Worm (Caenorhabditis elegans) whole organism, L3 larva: ENCODE measurements around the gene wht-2.

Experiments
- R02D3.7 ChIP-seq: fragments of 150-350 bp; optimal IDR thresholded peaks from 2 replicates; lab custom pipeline; 2014; ENCODE audit warnings: missing biosample characterization, missing genetic modification characterization
- ZK546.5 ChIP-seq: sonication (generic microtip); optimal IDR thresholded peaks from 2 replicates; lab custom pipeline; 2017; ENCODE audit warnings: missing biosample characterization, missing genetic modification characterization
- aly-2 ChIP-seq: fragments of 150-350 bp; optimal IDR thresholded peaks from 2 replicates; lab custom pipeline; 2014; ENCODE audit warnings: missing biosample characterization, missing genetic modification characterization
- ama-1 ChIP-seq: fragments of 150-350 bp; optimal IDR thresholded peaks from 2 replicates; lab custom pipeline; 2018
- ceh-16 ChIP-seq: sonication (generic microtip); optimal IDR thresholded peaks from 2 replicates; lab custom pipeline; 2017; ENCODE audit warnings: missing biosample characterization, missing genetic modification characterization
- ceh-28 ChIP-seq: fragments of 150-350 bp; optimal IDR thresholded peaks from 2 replicates; lab custom pipeline; 2014; ENCODE audit warnings: missing biosample characterization, missing genetic modification reagents, missing genetic modification characterization
- ceh-82 ChIP-seq: fragments of 150-350 bp; optimal IDR thresholded peaks from 2 replicates; lab custom pipeline; 2014; ENCODE audit warnings: missing biosample characterization, missing genetic modification characterization
- ceh-9 ChIP-seq: sonication (generic microtip); optimal IDR thresholded peaks from 2 replicates; lab custom pipeline; 2018; ENCODE audit warnings: missing biosample characterization, missing genetic modification characterization
- daf-12 ChIP-seq: fragments of 150-350 bp; optimal IDR thresholded peaks from 2 replicates; lab custom pipeline; 2014; ENCODE audit warnings: missing biosample characterization, missing genetic modification reagents, missing genetic modification characterization
- egl-27 ChIP-seq: sonication (generic microtip); optimal IDR thresholded peaks from 4 replicates; lab custom pipeline; 2017; ENCODE audit warnings: missing biosample characterization, missing genetic modification reagents, missing genetic modification characterization
- egl-5 ChIP-seq: fragments of 150-350 bp; optimal IDR thresholded peaks from 2 replicates; lab custom pipeline; 2017; ENCODE audit warnings: missing biosample characterization, missing genetic modification reagents, missing genetic modification characterization, inconsistent platforms
- elt-1 ChIP-seq: fragments of 150-350 bp; optimal IDR thresholded peaks from 2 replicates; lab custom pipeline; 2014; ENCODE audit warnings: missing biosample characterization, missing genetic modification characterization
- elt-2 ChIP-seq: sonication (generic microtip); optimal IDR thresholded peaks from 2 replicates; lab custom pipeline; 2016; ENCODE audit warnings: missing genetic modification reagents, mild to moderate bottlenecking, missing genetic modification characterization, missing compliant biosample characterization
- elt-3 ChIP-seq, 3 experiments: fragments of 150-350 bp in 1 of 3; sonication (generic microtip) in 2 of 3; optimal IDR thresholded peaks; 2 replicates in 2 of 3; 4 replicates in 1 of 3; lab custom pipeline; 2014 to 2017; ENCODE audit warnings: missing biosample characterization in 3 of 3, missing genetic modification characterization in 3 of 3
- eor-1 ChIP-seq, 2 experiments: fragments of 150-350 bp; optimal IDR thresholded peaks; 2 replicates each; lab custom pipeline; 2014 to 2018; ENCODE audit warnings: missing biosample characterization in 2 of 2, missing genetic modification characterization in 2 of 2
- fkh-10 ChIP-seq: sonication (generic microtip); optimal IDR thresholded peaks from 2 replicates; lab custom pipeline; 2017; ENCODE audit warnings: missing biosample characterization, missing genetic modification reagents, missing genetic modification characterization
- fkh-2 ChIP-seq: fragments of 150-350 bp; optimal IDR thresholded peaks from 2 replicates; lab custom pipeline; 2014; ENCODE audit warnings: missing biosample characterization, missing genetic modification reagents, missing genetic modification characterization
- fos-1 ChIP-seq: fragments of 150-350 bp; optimal IDR thresholded peaks from 2 replicates; lab custom pipeline; 2014; ENCODE audit warnings: missing biosample characterization, missing genetic modification characterization
- hmg-11 ChIP-seq: sonication (generic microtip); optimal IDR thresholded peaks from 2 replicates; lab custom pipeline; 2016; ENCODE audit warnings: missing genetic modification characterization, missing compliant biosample characterization
- jun-1 ChIP-seq: fragments of 150-350 bp; optimal IDR thresholded peaks from 2 replicates; lab custom pipeline; 2014; ENCODE audit warnings: missing biosample characterization, missing genetic modification reagents, missing genetic modification characterization
- lin-15B ChIP-seq: fragments of 150-350 bp; optimal IDR thresholded peaks from 2 replicates; lab custom pipeline; 2014; ENCODE audit warnings: missing biosample characterization, missing genetic modification characterization
- lin-39 ChIP-seq: fragments of 150-350 bp; optimal IDR thresholded peaks from 2 replicates; lab custom pipeline; 2018; ENCODE audit warnings: missing biosample characterization, missing genetic modification reagents, missing genetic modification characterization
- lsy-12 ChIP-seq: sonication (generic microtip); optimal IDR thresholded peaks from 2 replicates; lab custom pipeline; 2016; ENCODE audit warnings: mild to moderate bottlenecking, missing genetic modification characterization, missing compliant biosample characterization
- mdl-1 ChIP-seq: fragments of 150-350 bp; optimal IDR thresholded peaks from 2 replicates; lab custom pipeline; 2014; ENCODE audit warnings: missing biosample characterization, missing genetic modification characterization
- mml-1 ChIP-seq: fragments of 150-350 bp; sonication (generic microtip); optimal IDR thresholded peaks from 3 replicates; lab custom pipeline; 2014; ENCODE audit warnings: missing biosample characterization, missing genetic modification characterization
- nfya-1 ChIP-seq: sonication (generic microtip); optimal IDR thresholded peaks from 2 replicates; lab custom pipeline; 2017; ENCODE audit warnings: missing genetic modification characterization, mild to moderate bottlenecking, missing compliant biosample characterization, antibody characterized with exemption, moderate library complexity; ENCODE audit not compliant: insufficient read depth
- nhr-11 ChIP-seq: fragments of 150-350 bp; optimal IDR thresholded peaks from 2 replicates; lab custom pipeline; 2014; ENCODE audit warnings: missing biosample characterization, missing genetic modification characterization
- nhr-12 ChIP-seq: fragments of 150-350 bp; optimal IDR thresholded peaks from 2 replicates; lab custom pipeline; 2014; ENCODE audit warnings: missing biosample characterization, missing genetic modification characterization
- nhr-23 ChIP-seq: fragments of 150-350 bp; optimal IDR thresholded peaks from 2 replicates; lab custom pipeline; 2014; ENCODE audit warnings: missing biosample characterization, missing genetic modification reagents, missing genetic modification characterization
- nhr-237 ChIP-seq: fragments of 150-350 bp; optimal IDR thresholded peaks from 2 replicates; lab custom pipeline; 2014; ENCODE audit warnings: missing biosample characterization, missing genetic modification characterization
- nhr-25 ChIP-seq: sonication (generic microtip); optimal IDR thresholded peaks from 2 replicates; lab custom pipeline; 2017; ENCODE audit warnings: missing biosample characterization, missing genetic modification characterization
- nhr-28 ChIP-seq: fragments of 150-350 bp; optimal IDR thresholded peaks from 2 replicates; lab custom pipeline; 2014; ENCODE audit warnings: missing biosample characterization, missing genetic modification characterization
- nhr-43 ChIP-seq: sonication (generic microtip); optimal IDR thresholded peaks from 2 replicates; lab custom pipeline; 2016; ENCODE audit warnings: mild to moderate bottlenecking, missing genetic modification characterization, missing compliant biosample characterization; ENCODE audit not compliant: poor library complexity, severe bottlenecking
- nhr-67 ChIP-seq: fragments of 150-350 bp; optimal IDR thresholded peaks from 2 replicates; lab custom pipeline; 2014; ENCODE audit warnings: missing biosample characterization, missing genetic modification characterization
- nhr-76 ChIP-seq: fragments of 150-350 bp; sonication (generic microtip); optimal IDR thresholded peaks from 5 replicates; lab custom pipeline; 2014; ENCODE audit warnings: missing biosample characterization, missing genetic modification characterization
- nhr-77 ChIP-seq: fragments of 150-350 bp; optimal IDR thresholded peaks from 2 replicates; lab custom pipeline; 2014; ENCODE audit warnings: missing biosample characterization, missing genetic modification characterization
- pha-4 ChIP-seq: fragments of 150-350 bp; optimal IDR thresholded peaks from 2 replicates; lab custom pipeline; 2014; ENCODE audit warnings: missing biosample characterization, missing genetic modification reagents, missing genetic modification characterization
- pqm-1 ChIP-seq: fragments of 150-350 bp; optimal IDR thresholded peaks from 2 replicates; lab custom pipeline; 2017; ENCODE audit warnings: missing biosample characterization, missing genetic modification characterization, inconsistent platforms
- sea-2 ChIP-seq: fragments of 150-350 bp; sonication (generic microtip); optimal IDR thresholded peaks from 4 replicates; lab custom pipeline; 2014; ENCODE audit warnings: missing biosample characterization, missing genetic modification reagents, missing genetic modification characterization
- skn-1 ChIP-seq: fragments of 150-350 bp; optimal IDR thresholded peaks from 2 replicates; lab custom pipeline; 2014; ENCODE audit warnings: missing biosample characterization, missing genetic modification characterization
- snpc-4 ChIP-seq: fragments of 150-350 bp; optimal IDR thresholded peaks from 2 replicates; lab custom pipeline; 2014; ENCODE audit warnings: missing biosample characterization, missing genetic modification characterization
- tbx-2 ChIP-seq: sonication (generic microtip); optimal IDR thresholded peaks from 2 replicates; lab custom pipeline; 2016; ENCODE audit warnings: mild to moderate bottlenecking, missing genetic modification characterization, missing compliant biosample characterization
- unc-39 ChIP-seq: sonication (generic microtip); optimal IDR thresholded peaks from 4 replicates; lab custom pipeline; 2017; ENCODE audit warnings: missing biosample characterization, missing genetic modification characterization
- unc-62 ChIP-seq: fragments of 150-350 bp; sonication (generic microtip); optimal IDR thresholded peaks from 4 replicates; lab custom pipeline; 2014; ENCODE audit warnings: missing biosample characterization, missing genetic modification reagents, missing genetic modification characterization
- zag-1 ChIP-seq: fragments of 150-350 bp; optimal IDR thresholded peaks from 2 replicates; lab custom pipeline; 2014; ENCODE audit warnings: missing biosample characterization, missing genetic modification characterization
- ztf-11 ChIP-seq: fragments of 150-350 bp; optimal IDR thresholded peaks from 2 replicates; lab custom pipeline; 2014; ENCODE audit warnings: missing biosample characterization, missing genetic modification characterization
- ztf-4 ChIP-seq: fragments of 150-350 bp; optimal IDR thresholded peaks from 2 replicates; lab custom pipeline; 2014; ENCODE audit warnings: missing biosample characterization, missing genetic modification characterization

The wht-2 gene

ce11 chrIV:11522225-11522952 is 52.2 kb downstream of the wht-2 start:
- TF ChIP-seq mdl-1 (tag; lab: Kevin White, UChicago) = no peak
- TF ChIP-seq elt-2 (tag; lab: Kevin White, UChicago) = peak; percentile 57
- no peak for TF ChIP-seq mml-1 (tag; lab: Kevin White, UChicago)
- no peak for TF ChIP-seq eor-1 (tag; optimal IDR thresholded peaks at IDR 0.05; lab: Kevin White, UChicago)
- no peak for TF ChIP-seq nhr-12 (tag; lab: Kevin White, UChicago)
- no peak for TF ChIP-seq daf-12 (tag; lab: Kevin White, UChicago)
- TF ChIP-seq sea-2 (GFP tag; lab: Kevin White, UChicago) = peak; percentile 25
- TF ChIP-seq snpc-4 = peak; percentile 36
- no peak for TF ChIP-seq egl-27
- peak; percentile 59 for TF ChIP-seq lin-15B (tag; lab: Kevin White, UChicago)
- TF ChIP-seq nhr-76 (tag; lab: Kevin White, UChicago) = no peak
- TF ChIP-seq pha-4 (tag; lab: Kevin White, UChicago) = peak; percentile 81
- TF ChIP-seq fkh-10 (GFP tag; lab: Kevin White, UChicago) = no peak
- TF ChIP-seq nhr-23 = peak; percentile 77
- no peak for TF ChIP-seq elt-3 (tag; optimal IDR thresholded peaks at IDR 0.05; lab: Kevin White, UChicago)
- no peak for TF ChIP-seq lin-39 (tag; lab: Kevin White, UChicago)
- no peak for TF ChIP-seq nhr-77 (tag; lab: Kevin White, UChicago)
- TF ChIP-seq egl-5 (tag; lab: Kevin White, UChicago) = no peak
- TF ChIP-seq unc-62 (GFP tag; lab: Kevin White, UChicago) = peak; percentile 32
- peak; percentile 91 for TF ChIP-seq ceh-28 (tag; lab: Kevin White, UChicago)
- TF ChIP-seq nhr-67 (tag; lab: Kevin White, UChicago) = no peak
- no peak for TF ChIP-seq ceh-16
- no peak for TF ChIP-seq nhr-11 (tag; lab: Kevin White, UChicago)
- no peak for TF ChIP-seq ceh-9 (tag; lab: Kevin White, UChicago)
- peak; percentile 59 for TF ChIP-seq pqm-1
- TF ChIP-seq nhr-25 (tag; lab: Kevin White, UChicago) = peak; percentile 56
- TF ChIP-seq ama-1 = no peak
- no peak for TF ChIP-seq ZK546.5 (tag; lab: Kevin White, UChicago)
- no peak for TF ChIP-seq fkh-2 (tag; lab: Kevin White, UChicago)
- TF ChIP-seq lsy-12 (tag; lab: Kevin White, UChicago) = peak; percentile 58
- no peak for TF ChIP-seq nhr-28 (tag; lab: Kevin White, UChicago)
- no peak for TF ChIP-seq zag-1 (tag; lab: Kevin White, UChicago)
- TF ChIP-seq nfya-1 (tag; lab: Kevin White, UChicago) = peak; percentile 73
- TF ChIP-seq ceh-82 (tag; lab: Kevin White, UChicago) = no peak
- peak; percentile 71 for TF ChIP-seq R02D3.7 (tag; lab: Kevin White, UChicago)
- TF ChIP-seq aly-2 (tag; lab: Kevin White, UChicago) = no peak
- TF ChIP-seq tbx-2 = no peak
- peak; percentile 52 for TF ChIP-seq nhr-43 (tag; lab: Kevin White, UChicago)
- no peak for TF ChIP-seq elt-1 (tag; lab: Kevin White, UChicago)
- TF ChIP-seq ztf-4 (tag; lab: Kevin White, UChicago) = no peak
- TF ChIP-seq jun-1 (tag; lab: Kevin White, UChicago) = peak; percentile 46
- TF ChIP-seq hmg-11 (tag; lab: Kevin White, UChicago) = peak; percentile 71
- TF ChIP-seq skn-1 (tag; lab: Kevin White, UChicago) = no peak
- TF ChIP-seq fos-1 (tag; lab: Kevin White, UChicago) = no peak
- no peak for TF ChIP-seq ztf-11 (tag; lab: Kevin White, UChicago)
- no peak for TF ChIP-seq nhr-237 (tag; lab: Kevin White, UChicago)
- no peak for TF ChIP-seq unc-39 (tag; lab: Kevin White, UChicago)
